Worm (Caenorhabditis elegans): Measurements from ENCODE around the gene K08D10.13.
"Not testable (repeated sequence)": the region's sequence is repeated elsewhere in the genome, so short reads cannot be mapped to it uniquely, and the experiment has no call there.

DNA sequence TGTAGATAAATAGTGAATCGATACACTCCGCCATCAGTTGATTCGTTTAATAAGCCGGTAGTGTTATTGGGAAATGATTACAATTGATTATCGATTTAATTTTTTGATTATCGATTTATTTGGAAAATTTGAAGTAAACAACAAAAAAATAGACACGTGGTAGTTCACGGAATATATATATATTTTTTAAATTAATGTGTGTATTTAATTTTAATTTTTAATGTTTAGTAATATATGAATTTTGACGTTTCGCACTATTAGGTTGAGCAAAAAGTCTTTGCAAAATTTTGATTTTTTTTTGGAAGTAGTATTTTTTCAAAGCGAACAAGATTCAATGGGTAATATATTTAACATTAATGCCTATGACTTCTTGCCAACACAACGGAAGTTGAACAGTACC lies 28.4 kb downstream of the K08D10.13 start, which contains the start of gene F49F1.12:
- not testable (repeated sequence) for TF ChIP-seq Y75B8A.6 (GFP tag; IDR thresholded peaks at IDR 0.05); cey-2 (tag; optimal IDR thresholded peaks at IDR 0.05; ENCODE audit: borderline replicate concordance, insufficient read depth); ceh-62 (tag; optimal IDR thresholded peaks at IDR 0.05); unc-39 (tag; optimal IDR thresholded peaks at IDR 0.05)

Data from whole organism, L4 larva.